Worm (Caenorhabditis elegans) whole organism, L1 larva: Measurements from ENCODE around the gene chil-23.

Experiments
- C04F5.9 ChIP-seq: sonication (generic microtip); optimal IDR thresholded peaks from 2 replicates; lab custom pipeline; 2016; ENCODE audit warnings: missing genetic modification characterization, missing compliant biosample characterization
- Y116A8C.19 ChIP-seq: sonication (generic microtip); optimal IDR thresholded peaks from 2 replicates; lab custom pipeline; 2016; ENCODE audit warnings: missing compliant biosample characterization, missing genetic modification characterization, borderline replicate concordance
- ama-1 ChIP-seq: fragments of 150-350 bp; optimal IDR thresholded peaks from 2 replicates; lab custom pipeline; 2014
- blmp-1 ChIP-seq: fragments of 150-350 bp; optimal IDR thresholded peaks from 2 replicates; lab custom pipeline; 2014; ENCODE audit warnings: missing biosample characterization, missing genetic modification characterization
- ceh-63 ChIP-seq: fragments of 200-800 bp; sonication (Bioruptor generic); optimal IDR thresholded peaks from 2 replicates; lab custom pipeline; 2018; ENCODE audit warnings: mild to moderate bottlenecking, missing genetic modification characterization, missing compliant biosample characterization
- ceh-8 ChIP-seq: fragments of 200-800 bp; sonication (Bioruptor generic); optimal IDR thresholded peaks from 2 replicates; lab custom pipeline; 2018; ENCODE audit warnings: mild to moderate bottlenecking, missing genetic modification characterization, moderate library complexity, missing compliant biosample characterization
- ceh-82 ChIP-seq, 3 experiments: fragments of 150-350 bp in 1 of 3; sonication (generic microtip) in 2 of 3; optimal IDR thresholded peaks; 2 replicates each; lab custom pipeline; 2014 to 2017; ENCODE audit warnings: missing biosample characterization in 3 of 3, missing genetic modification characterization in 3 of 3
- ceh-88 ChIP-seq: fragments of 200-800 bp; sonication (Bioruptor generic); IDR thresholded peaks from 2 replicates; pipeline ENCODE4 v1.3.6; 2022; ENCODE audit warnings: missing genetic modification characterization, missing compliant biosample characterization
- ceh-90 ChIP-seq: sonication (generic microtip); optimal IDR thresholded peaks from 2 replicates; lab custom pipeline; 2016; ENCODE audit warnings: missing genetic modification characterization, missing compliant biosample characterization
- ces-1 ChIP-seq: fragments of 150-350 bp; optimal IDR thresholded peaks from 2 replicates; lab custom pipeline; 2014; ENCODE audit warnings: missing biosample characterization, missing genetic modification reagents, missing genetic modification characterization
- dpl-1 ChIP-seq, 3 experiments: fragments of 150-350 bp in 2 of 3; sonication (generic microtip) in 1 of 3; optimal IDR thresholded peaks; 2 replicates each; lab custom pipeline; 2014 to 2017; ENCODE audit warnings: missing biosample characterization in 3 of 3, missing genetic modification characterization in 3 of 3, missing genetic modification reagents in 3 of 3
- efl-1 ChIP-seq, 4 experiments: fragments of 150-350 bp; optimal IDR thresholded peaks in 3 of 4; peaks in 1 of 4; 1 replicate in 1 of 4; 2 replicates in 3 of 4; lab custom pipeline; 2014; ENCODE audit warnings: missing biosample characterization in 2 of 4, missing genetic modification characterization in 2 of 4, missing genetic modification reagents in 2 of 4
- efl-3 ChIP-seq: fragments of 200-800 bp; sonication (Bioruptor generic); optimal IDR thresholded peaks from 2 replicates; lab custom pipeline; 2018; ENCODE audit warnings: mild to moderate bottlenecking, missing genetic modification characterization, missing compliant biosample characterization
- egl-13 ChIP-seq: sonication (generic microtip); optimal IDR thresholded peaks from 2 replicates; lab custom pipeline; 2016; ENCODE audit warnings: missing genotype, missing genetic modification reagents, missing genetic modification characterization, missing compliant biosample characterization
- elt-2 ChIP-seq: sonication (generic microtip); optimal IDR thresholded peaks from 2 replicates; lab custom pipeline; 2016; ENCODE audit warnings: missing genetic modification characterization, mild to moderate bottlenecking, inconsistent platforms, missing compliant biosample characterization, missing genetic modification reagents
- elt-3 ChIP-seq, 6 experiments: fragments of 150-350 bp in 1 of 6; sonication (generic microtip); optimal IDR thresholded peaks; 2 replicates each; lab custom pipeline; 2017 to 2018; ENCODE audit warnings: missing biosample characterization in 6 of 6, missing genetic modification characterization in 6 of 6, inconsistent platforms in 1 of 6
- ets-5 ChIP-seq: fragments of 200-800 bp; sonication (Bioruptor generic); IDR thresholded peaks from 2 replicates; pipeline ENCODE4 v1.3.6; 2022; ENCODE audit warnings: missing genetic modification characterization, missing compliant biosample characterization
- fkh-4 ChIP-seq: sonication (generic microtip); optimal IDR thresholded peaks from 2 replicates; lab custom pipeline; 2016; ENCODE audit warnings: missing compliant biosample characterization, missing genetic modification characterization, borderline replicate concordance
- fos-1 ChIP-seq: fragments of 150-350 bp; optimal IDR thresholded peaks from 2 replicates; lab custom pipeline; 2014; ENCODE audit warnings: missing biosample characterization, missing genetic modification characterization
- grh-1 ChIP-seq: fragments of 200-800 bp; sonication (Bioruptor generic); IDR thresholded peaks from 2 replicates; pipeline ENCODE4 v1.3.6; 2022; ENCODE audit warnings: missing genetic modification reagents, missing genetic modification characterization, missing compliant biosample characterization
- hlh-4 ChIP-seq: sonication (generic microtip); optimal IDR thresholded peaks from 2 replicates; lab custom pipeline; 2016; ENCODE audit warnings: mild to moderate bottlenecking, missing genetic modification characterization, missing compliant biosample characterization
- irx-1 ChIP-seq: sonication (generic microtip); optimal IDR thresholded peaks from 2 replicates; lab custom pipeline; 2016; ENCODE audit warnings: missing genetic modification characterization, missing compliant biosample characterization
- isw-1 ChIP-seq: fragments of 200-800 bp; sonication (Bioruptor generic); IDR thresholded peaks from 2 replicates; pipeline ENCODE4 v1.3.6; 2022; ENCODE audit warnings: missing genetic modification characterization, missing compliant biosample characterization
- jun-1 ChIP-seq: fragments of 150-350 bp; optimal IDR thresholded peaks from 2 replicates; lab custom pipeline; 2014; ENCODE audit warnings: missing biosample characterization, missing genetic modification reagents, missing genetic modification characterization
- lin-14 ChIP-seq: fragments of 200-800 bp; sonication (Bioruptor generic); optimal IDR thresholded peaks from 2 replicates; lab custom pipeline; 2018; ENCODE audit warnings: mild to moderate bottlenecking, missing genetic modification characterization, moderate library complexity, missing compliant biosample characterization
- lin-15B ChIP-seq: fragments of 150-350 bp; sonication (generic microtip); optimal IDR thresholded peaks from 3 replicates; lab custom pipeline; 2014; ENCODE audit warnings: missing biosample characterization, missing genetic modification characterization
- lin-35 ChIP-seq, 2 experiments: fragments of 150-350 bp; optimal IDR thresholded peaks; 2 replicates each; lab custom pipeline; 2014; ENCODE audit warnings: missing biosample characterization in 2 of 2, missing genetic modification characterization in 2 of 2, missing genetic modification reagents in 2 of 2
- lir-3 ChIP-seq: sonication (generic microtip); optimal IDR thresholded peaks from 2 replicates; lab custom pipeline; 2016; ENCODE audit warnings: mild to moderate bottlenecking, missing genetic modification characterization, moderate library complexity, missing compliant biosample characterization; ENCODE audit not compliant: poor library complexity
- lsy-2 ChIP-seq, 2 experiments: fragments of 150-350 bp; optimal IDR thresholded peaks; 2 replicates each; lab custom pipeline; 2014; ENCODE audit warnings: missing biosample characterization in 2 of 2, missing genetic modification characterization in 2 of 2
- nhr-12 ChIP-seq: sonication (generic microtip); optimal IDR thresholded peaks from 2 replicates; lab custom pipeline; 2017; ENCODE audit warnings: missing biosample characterization, missing genetic modification characterization
- nhr-20 ChIP-seq: sonication (generic microtip); optimal IDR thresholded peaks from 2 replicates; lab custom pipeline; 2016; ENCODE audit warnings: mild to moderate bottlenecking, missing genetic modification characterization, missing compliant biosample characterization
- nhr-237 ChIP-seq: fragments of 150-350 bp; optimal IDR thresholded peaks from 2 replicates; lab custom pipeline; 2014; ENCODE audit warnings: missing biosample characterization, missing genetic modification characterization
- nhr-28 ChIP-seq: fragments of 150-350 bp; optimal IDR thresholded peaks from 2 replicates; lab custom pipeline; 2014; ENCODE audit warnings: missing biosample characterization, missing genetic modification characterization
- nhr-47 ChIP-seq: sonication (generic microtip); optimal IDR thresholded peaks from 2 replicates; lab custom pipeline; 2016; ENCODE audit warnings: mild to moderate bottlenecking, missing genetic modification characterization, moderate library complexity, missing compliant biosample characterization
- nhr-77 ChIP-seq: fragments of 150-350 bp; optimal IDR thresholded peaks from 2 replicates; lab custom pipeline; 2014; ENCODE audit warnings: missing biosample characterization, missing genetic modification characterization
- nhr-84 ChIP-seq: sonication (generic microtip); optimal IDR thresholded peaks from 2 replicates; lab custom pipeline; 2017; ENCODE audit warnings: missing biosample characterization, missing genetic modification characterization
- nhr-85 ChIP-seq: sonication (generic microtip); peaks from one replicate; lab custom pipeline; 2016; ENCODE audit warnings: missing genetic modification characterization, inconsistent platforms, missing compliant biosample characterization
- nhr-90 ChIP-seq: sonication (generic microtip); optimal IDR thresholded peaks from 2 replicates; lab custom pipeline; 2016; ENCODE audit warnings: mild to moderate bottlenecking, missing genetic modification characterization, missing compliant biosample characterization; ENCODE audit not compliant: poor library complexity
- pax-3 ChIP-seq: fragments of 200-800 bp; sonication (Bioruptor generic); optimal IDR thresholded peaks from 2 replicates; lab custom pipeline; 2018; ENCODE audit warnings: mild to moderate bottlenecking, missing genetic modification characterization, moderate library complexity, missing compliant biosample characterization
- pqm-1 ChIP-seq: sonication (generic microtip); optimal IDR thresholded peaks from 3 replicates; lab custom pipeline; 2017; ENCODE audit warnings: missing biosample characterization, missing genetic modification characterization
- skn-1 ChIP-seq: fragments of 150-350 bp; optimal IDR thresholded peaks from 2 replicates; lab custom pipeline; 2014; ENCODE audit warnings: missing biosample characterization, missing genetic modification characterization
- sox-4 ChIP-seq: sonication (generic microtip); optimal IDR thresholded peaks from 2 replicates; lab custom pipeline; 2016; ENCODE audit warnings: missing genetic modification characterization, missing compliant biosample characterization
- sptf-1 ChIP-seq: fragments of 150-350 bp; optimal IDR thresholded peaks from 2 replicates; lab custom pipeline; 2014; ENCODE audit warnings: missing biosample characterization, missing genetic modification characterization
- swsn-7 ChIP-seq: sonication (generic microtip); optimal IDR thresholded peaks from 2 replicates; lab custom pipeline; 2016; ENCODE audit warnings: missing genetic modification characterization, missing compliant biosample characterization
- tbx-2 ChIP-seq: sonication (generic microtip); optimal IDR thresholded peaks from 2 replicates; lab custom pipeline; 2016; ENCODE audit warnings: missing genetic modification characterization, missing compliant biosample characterization
- tlp-1 ChIP-seq: fragments of 150-350 bp; optimal IDR thresholded peaks from 2 replicates; lab custom pipeline; 2014; ENCODE audit warnings: missing biosample characterization, missing genetic modification characterization
- unc-30 ChIP-seq: sonication (generic microtip); optimal IDR thresholded peaks from 2 replicates; lab custom pipeline; 2017; ENCODE audit warnings: missing biosample characterization, missing genetic modification characterization
- unc-62 ChIP-seq: fragments of 150-350 bp; optimal IDR thresholded peaks from 2 replicates; lab custom pipeline; 2014; ENCODE audit warnings: missing biosample characterization, missing genetic modification reagents, missing genetic modification characterization
- vab-15 ChIP-seq: sonication (generic microtip); optimal IDR thresholded peaks from 2 replicates; lab custom pipeline; 2017; ENCODE audit warnings: missing genotype, mild to moderate bottlenecking, missing genetic modification characterization, missing compliant biosample characterization
- zag-1 ChIP-seq: fragments of 150-350 bp; optimal IDR thresholded peaks from 2 replicates; lab custom pipeline; 2014; ENCODE audit warnings: missing biosample characterization, missing genetic modification characterization
- ztf-11 ChIP-seq, 2 experiments: sonication (generic microtip); optimal IDR thresholded peaks; 2 replicates each; lab custom pipeline; 2016 to 2017; ENCODE audit warnings: missing genetic modification characterization in 2 of 2, missing biosample characterization in 1 of 2, missing compliant biosample characterization in 1 of 2
- ztf-4 ChIP-seq: fragments of 150-350 bp; optimal IDR thresholded peaks from 2 replicates; lab custom pipeline; 2014; ENCODE audit warnings: missing biosample characterization, missing genetic modification characterization

Gene chil-23

DNA sequence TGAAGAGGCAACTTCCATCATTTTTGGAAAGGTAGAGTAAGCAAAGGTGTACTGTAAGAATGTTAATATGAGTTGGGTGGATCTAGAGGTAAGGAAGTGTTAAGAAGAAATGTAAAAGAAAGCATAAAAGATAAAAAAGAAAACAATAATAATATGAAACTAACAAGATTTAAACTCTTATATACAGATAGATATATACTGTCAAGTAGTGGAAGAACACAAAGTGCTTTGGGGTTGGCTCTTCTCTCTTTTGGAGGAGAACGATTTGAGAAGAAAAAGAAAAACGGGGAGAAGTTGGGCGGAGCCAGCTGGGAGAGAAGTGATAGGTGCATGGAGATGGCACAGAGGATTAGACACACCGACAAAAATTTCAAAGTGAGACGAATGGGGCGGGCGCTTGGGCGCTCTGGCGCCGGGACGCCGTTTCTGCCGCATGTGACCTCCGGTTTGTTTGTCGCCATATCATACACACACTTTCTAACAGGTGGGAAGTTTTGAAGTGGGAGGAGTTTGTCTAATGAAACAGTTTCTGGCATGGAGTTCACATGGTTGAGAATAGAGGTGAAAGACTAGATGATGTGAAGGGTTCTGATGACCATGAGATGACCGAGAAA is 19.0 kb upstream of the chil-23 start, which contains the start of gene T19H5.4:
T19H5.4 (minus strand) TSS at position 51 of the 614 bp plus-strand sequence.
- TF ChIP-seq nhr-237 (tag; lab: Kevin White, UChicago) (no peak), nhr-28 (no peak), lin-35 (GFP tag; optimal IDR thresholded peaks at IDR 0.05; lab: Kevin White, UChicago) (peak; percentile 15 to 61), zag-1 (tag; lab: Kevin White, UChicago) (no peak), elt-2 (peak; percentile 65), ceh-63 (GFP tag; lab: Kevin White, UChicago) (no peak), lin-14 (GFP tag; lab: Kevin White, UChicago) (peak; percentile 90), lin-15B (tag; lab: Kevin White, UChicago) (no peak), irx-1 (tag; lab: Kevin White, UChicago) (no peak), tbx-2 (tag; lab: Kevin White, UChicago) (peak; percentile 76), nhr-47 (tag; lab: Kevin White, UChicago) (peak; percentile 44), hlh-4 (no peak), ceh-90 (tag; lab: Kevin White, UChicago) (no peak), ceh-88 (GFP tag; lab: Robert Waterston, UW) (no peak), ets-5 (GFP tag; lab: Robert Waterston, UW) (no peak), isw-1 (GFP tag; lab: Robert Waterston, UW) (no peak), nhr-90 (tag; lab: Kevin White, UChicago) (peak; percentile 74), skn-1 (tag; lab: Kevin White, UChicago) (peak; percentile 34), nhr-12 (tag; lab: Kevin White, UChicago) (no peak), ztf-11 (tag; optimal IDR thresholded peaks at IDR 0.05; lab: Kevin White, UChicago) (no peak), nhr-20 (tag; lab: Kevin White, UChicago) (peak; percentile 85), efl-1 (optimal IDR thresholded peaks at IDR 0.05; lab: Kevin White, UChicago) (peak; percentile 8 to 11), efl-1 (GFP tag; optimal IDR thresholded peaks at IDR 0.05 in 1 of 2; lab: Kevin White, UChicago) (peak in 1 of 2 experiments; percentile 90), elt-3 (tag; optimal IDR thresholded peaks at IDR 0.05; lab: Kevin White, UChicago) (peak in 4 of 6 experiments; percentile 45 to 68 (median 60)), pax-3 (tag; lab: Kevin White, UChicago) (no peak), vab-15 (tag; lab: Kevin White, UChicago) (no peak), ceh-8 (GFP tag; lab: Kevin White, UChicago) (no peak), sox-4 (tag; lab: Kevin White, UChicago) (no peak), sptf-1 (no peak), jun-1 (peak; percentile 34), nhr-77 (no peak), nhr-85 (tag; lab: Kevin White, UChicago) (peak; percentile 94), swsn-7 (tag; lab: Kevin White, UChicago) (peak; percentile 26), pqm-1 (no peak), ces-1 (GFP tag; lab: Kevin White, UChicago) (no peak), efl-3 (GFP tag; lab: Kevin White, UChicago) (no peak), fkh-4 (tag; lab: Kevin White, UChicago) (no peak), lsy-2 (tag; optimal IDR thresholded peaks at IDR 0.05; lab: Kevin White, UChicago) (peak; percentile 11 to 32), egl-13 (no peak), ceh-82 (tag; optimal IDR thresholded peaks at IDR 0.05; lab: Kevin White, UChicago) (peak; percentile 3 to 16 (median 12)), nhr-84 (tag; lab: Kevin White, UChicago) (no peak), tlp-1 (tag; lab: Kevin White, UChicago) (no peak), lir-3 (tag; lab: Kevin White, UChicago) (peak; percentile 12), dpl-1 (GFP tag; optimal IDR thresholded peaks at IDR 0.05; lab: Kevin White, UChicago) (peak in 2 of 3 experiments; percentile 10 to 16), unc-62 (GFP tag; lab: Kevin White, UChicago) (no peak), fos-1 (no peak), unc-30 (tag; lab: Kevin White, UChicago) (no peak), C04F5.9 (tag; lab: Kevin White, UChicago) (no peak), blmp-1 (tag; lab: Kevin White, UChicago) (peak; percentile 64), grh-1 (GFP tag; lab: Robert Waterston, UW) (peak; percentile 40; the same call in 1 of the 2 replicates), Y116A8C.19 (no peak), ama-1 (lab: Kevin White, UChicago) (no peak), ztf-4 (tag; lab: Kevin White, UChicago) (no peak)
